Worm (Caenorhabditis elegans) whole organism, L4/young adult: ENCODE data around the gene C18D4.3.

ENCODE experiments used
- W03F9.2 ChIP-seq: fragments of 150-350 bp; optimal IDR thresholded peaks from 2 replicates; lab custom pipeline; 2014; ENCODE audit warnings: missing biosample characterization, missing genetic modification characterization
- dao-5 ChIP-seq: sonication (generic microtip); optimal IDR thresholded peaks from 2 replicates; lab custom pipeline; 2016; ENCODE audit warnings: missing genotype, missing genetic modification characterization, moderate library complexity, missing compliant biosample characterization

ce11 chrV:17539289-17539688, 6.7 kb upstream of the C18D4.3 start:
- no peak for TF ChIP-seq W03F9.2 (tag; lab: Kevin White, UChicago)
- TF ChIP-seq dao-5 (tag; lab: Kevin White, UChicago), result no peak
